Worm (Caenorhabditis elegans) whole organism, L4/young adult: Measurements from ENCODE around the gene nhr-106.

ENCODE experiments used
- dao-5 ChIP-seq: sonication (generic microtip); optimal IDR thresholded peaks from 2 replicates; lab custom pipeline; 2016; ENCODE audit warnings: missing genotype, missing genetic modification characterization, moderate library complexity, missing compliant biosample characterization
- him-1 ChIP-seq: sonication (generic microtip); optimal IDR thresholded peaks from 2 replicates; lab custom pipeline; 2016; ENCODE audit warnings: missing genotype, missing genetic modification reagents, missing genetic modification characterization, missing compliant biosample characterization

DNA sequence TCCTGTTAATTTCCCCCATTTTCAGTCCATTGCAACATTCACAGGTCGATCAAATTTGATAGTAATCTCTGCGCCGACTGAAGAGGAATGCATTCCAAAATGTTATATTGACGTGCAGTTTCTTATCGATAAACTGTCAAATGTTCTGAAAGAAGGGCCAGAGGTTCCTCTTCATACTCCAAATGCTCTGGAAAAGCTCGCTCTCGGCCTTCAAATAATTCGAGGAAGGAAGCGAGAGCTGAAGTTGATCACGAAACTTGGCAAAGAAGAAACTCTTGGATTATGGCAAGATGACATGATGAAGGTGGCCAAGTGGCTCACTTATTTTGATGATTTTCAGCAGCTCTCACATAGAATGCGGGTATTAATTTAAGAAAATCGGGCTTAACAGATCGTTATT, 10.4 kb upstream of the nhr-106 start:
- no peak for TF ChIP-seq dao-5
- TF ChIP-seq him-1 (tag; lab: Kevin White, UChicago), result no peak
